Worm (Caenorhabditis elegans): ENCODE measurements around the gene C03C10.7.
A peak's percentile ranks its signal among the peaks of the same experiment; 100 is the strongest.

Gene C03C10.7

ce11 chrIII:4119736-4120135 lies 23.9 kb downstream of the C03C10.7 start:
- TF ChIP-seq ces-1 (GFP tag; optimal IDR thresholded peaks at IDR 0.05), result peak; percentile 82
- TF ChIP-seq lin-32 (GFP tag; optimal IDR thresholded peaks at IDR 0.05), result no peak

- no peak for TF ChIP-seq nhr-76 (tag; optimal IDR thresholded peaks at IDR 0.05)
- TF ChIP-seq drap-1 (GFP tag; optimal IDR thresholded peaks at IDR 0.05), result no peak
- no peak for TF ChIP-seq elt-3 (tag; optimal IDR thresholded peaks at IDR 0.05)
- no peak for TF ChIP-seq lin-32 (GFP tag; optimal IDR thresholded peaks at IDR 0.05)
- TF ChIP-seq ces-1 (GFP tag; optimal IDR thresholded peaks at IDR 0.05), result no peak
- TF ChIP-seq ham-2 (GFP tag; optimal IDR thresholded peaks at IDR 0.05), result no peak
- no peak for TF ChIP-seq mep-1 (tag; optimal IDR thresholded peaks at IDR 0.05)
- TF ChIP-seq nhr-12 (tag; optimal IDR thresholded peaks at IDR 0.05), result no peak
- TF ChIP-seq nhr-28 (tag; optimal IDR thresholded peaks at IDR 0.05), result no peak
- TF ChIP-seq blmp-1 (tag; optimal IDR thresholded peaks at IDR 0.05), result no peak
- no peak for TF ChIP-seq pha-4 (tag; optimal IDR thresholded peaks at IDR 0.05)
- TF ChIP-seq cnd-1 (tag; optimal IDR thresholded peaks at IDR 0.05), result no peak
- TF ChIP-seq elt-1 (tag; optimal IDR thresholded peaks at IDR 0.05; ENCODE audit: borderline replicate concordance, insufficient read depth), result no peak
- no peak for TF ChIP-seq zip-8 (tag; optimal IDR thresholded peaks at IDR 0.05)
- no peak for TF ChIP-seq ztf-11 (tag; optimal IDR thresholded peaks at IDR 0.05)
- TF ChIP-seq mab-5 (tag; optimal IDR thresholded peaks at IDR 0.05), result no peak
- no peak for TF ChIP-seq nhr-237 (tag; optimal IDR thresholded peaks at IDR 0.05)
- TF ChIP-seq tbx-8 (GFP tag; optimal IDR thresholded peaks at IDR 0.05), result no peak
These were observed 24.5 kb downstream of the C03C10.7 start for ce11 chrIII:4120386-4120785.

ce11 chrIII:4123277-4123676 lies 27.4 kb downstream of the C03C10.7 start:
- TF ChIP-seq pha-4 (tag; optimal IDR thresholded peaks at IDR 0.05), result no peak
- no peak for TF ChIP-seq ceh-43 (GFP tag; optimal IDR thresholded peaks at IDR 0.05)
- peak; percentile 75 for TF ChIP-seq ces-1 (GFP tag; optimal IDR thresholded peaks at IDR 0.05)

DNA sequence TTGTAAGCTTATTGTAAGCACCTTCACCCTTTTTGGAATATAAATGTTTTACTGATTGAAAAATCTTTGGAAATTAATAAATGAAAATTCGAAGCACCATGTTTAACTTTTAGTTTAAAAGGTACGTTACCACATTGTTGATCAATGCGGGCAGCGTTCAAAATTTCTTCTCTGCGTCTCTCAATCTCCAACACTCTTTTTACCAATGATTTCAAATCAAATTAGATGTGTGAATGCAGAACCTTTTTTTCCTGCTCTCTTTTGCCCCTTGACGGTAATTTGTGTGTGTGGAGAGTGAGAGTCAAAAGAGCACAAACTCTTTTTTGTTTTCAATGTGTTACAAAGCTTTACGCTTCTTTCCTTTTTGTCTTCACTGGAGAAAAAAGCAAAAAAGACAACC lies 28.1 kb downstream of the C03C10.7 start:
- TF ChIP-seq ces-1 (GFP tag; optimal IDR thresholded peaks at IDR 0.05) (peak; percentile 45), bed-3 (GFP tag; optimal IDR thresholded peaks at IDR 0.05) (no peak)

- TF ChIP-seq ces-1 (GFP tag; optimal IDR thresholded peaks at IDR 0.05), result peak; percentile 93
- TF ChIP-seq unc-62 (GFP tag; optimal IDR thresholded peaks at IDR 0.05), result no peak
- no peak for TF ChIP-seq elt-1 (tag; optimal IDR thresholded peaks at IDR 0.05; ENCODE audit: borderline replicate concordance, insufficient read depth)
These were observed 36.1 kb downstream of the C03C10.7 start for ce11 chrIII:4131814-4132555.

DNA sequence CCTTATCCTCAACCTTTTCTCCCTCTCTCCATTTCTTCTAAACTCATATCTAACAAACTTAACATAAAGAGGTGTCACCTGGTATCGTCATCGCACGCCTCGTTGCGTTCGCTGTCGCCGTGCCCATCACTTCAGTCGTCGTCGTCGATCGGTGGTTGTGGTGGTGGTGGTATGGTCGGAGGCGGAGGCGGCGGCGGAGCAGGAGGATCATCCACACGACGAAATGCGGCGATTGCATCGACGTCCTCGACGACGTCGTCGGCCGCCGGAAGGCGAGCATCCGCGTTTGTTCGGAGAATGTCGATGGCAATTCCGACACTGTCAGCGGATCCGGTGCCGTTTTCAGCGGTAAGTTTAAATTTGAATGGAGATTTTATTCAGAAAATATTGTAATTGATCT lies 38.2 kb downstream of the C03C10.7 start:
- TF ChIP-seq mls-2 (tag; optimal IDR thresholded peaks at IDR 0.05) (no peak), tbx-8 (GFP tag; optimal IDR thresholded peaks at IDR 0.05) (no peak), elt-1 (tag; optimal IDR thresholded peaks at IDR 0.05; ENCODE audit: borderline replicate concordance, insufficient read depth) (no peak), pha-4 (tag; optimal IDR thresholded peaks at IDR 0.05) (no peak)

DNA sequence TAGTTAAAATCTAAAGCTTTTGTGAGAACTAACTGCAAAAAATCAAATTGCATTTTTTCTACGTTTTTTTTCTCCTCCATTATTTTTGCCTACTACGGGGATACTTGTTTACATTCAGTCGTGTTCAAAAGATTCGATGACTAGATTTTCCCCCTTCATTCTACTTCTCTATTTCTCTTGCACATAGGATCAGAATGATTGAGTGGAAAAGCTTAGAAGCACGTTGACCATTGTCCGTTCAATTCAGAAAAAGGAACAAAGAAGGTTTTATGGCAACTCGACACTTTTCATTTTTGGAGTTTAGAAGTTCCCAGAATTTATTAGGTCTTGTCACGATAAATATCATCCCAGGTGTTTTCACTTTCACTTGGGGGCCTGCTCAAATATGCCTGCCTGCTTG lies 41.3 kb downstream of the C03C10.7 start:
- TF ChIP-seq lsy-2 (tag; optimal IDR thresholded peaks at IDR 0.05) (no peak), sptf-1 (tag; optimal IDR thresholded peaks at IDR 0.05) (no peak), blmp-1 (tag; optimal IDR thresholded peaks at IDR 0.05) (no peak), elt-3 (tag; optimal IDR thresholded peaks at IDR 0.05) (no peak), bed-3 (GFP tag; optimal IDR thresholded peaks at IDR 0.05) (no peak), zip-8 (tag; optimal IDR thresholded peaks at IDR 0.05) (no peak), ztf-11 (tag; optimal IDR thresholded peaks at IDR 0.05) (no peak), drap-1 (GFP tag; optimal IDR thresholded peaks at IDR 0.05) (no peak), hlh-1 (tag; optimal IDR thresholded peaks at IDR 0.05) (no peak), ceh-83 (GFP tag; optimal IDR thresholded peaks at IDR 0.05) (no peak), flh-1 (GFP tag; optimal IDR thresholded peaks at IDR 0.05) (no peak), unc-62 (GFP tag; optimal IDR thresholded peaks at IDR 0.05) (no peak), nhr-28 (tag; optimal IDR thresholded peaks at IDR 0.05) (no peak), unc-39 (tag; optimal IDR thresholded peaks at IDR 0.05) (no peak), lin-32 (GFP tag; optimal IDR thresholded peaks at IDR 0.05) (no peak), mab-5 (tag; optimal IDR thresholded peaks at IDR 0.05) (no peak)
